Worm (Caenorhabditis elegans): ENCODE data around the gene Y38H6C.15.
A peak's percentile ranks its signal among the peaks of the same experiment; 100 is the strongest.

The Y38H6C.15 gene

DNA sequence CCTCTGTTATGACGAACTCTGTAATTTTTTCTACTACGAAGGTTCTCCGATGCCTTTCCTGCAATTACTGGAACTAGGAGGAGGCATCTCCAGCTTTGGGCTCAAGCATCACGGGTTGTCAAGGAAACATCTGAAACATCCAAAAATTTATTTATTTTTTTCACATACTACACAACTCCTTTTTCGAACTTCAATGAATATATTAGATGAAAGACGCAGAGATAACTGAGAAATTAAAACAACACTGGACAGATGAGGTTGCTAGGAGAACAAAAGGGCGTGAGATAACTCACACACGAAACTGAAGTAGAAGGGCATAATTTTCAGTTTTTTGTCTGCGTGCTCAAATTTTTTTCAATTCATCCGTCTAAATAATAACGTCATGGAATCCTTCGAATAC is 8.6 kb downstream of the Y38H6C.15 start, which contains the start of gene Y38H6C.13:
Gene Y38H6C.13, plus strand, starts transcription at position 301 of the 400 bp plus-strand sequence.
- TF ChIP-seq ama-1 (optimal IDR thresholded peaks at IDR 0.05) (no peak), ama-1 (GFP tag; optimal IDR thresholded peaks at IDR 0.05) (no peak), hmg-20 (GFP tag; IDR thresholded peaks at IDR 0.05) (no peak), F57C9.4 (tag; optimal IDR thresholded peaks at IDR 0.05) (no peak), tbp1 (GFP tag; optimal IDR thresholded peaks at IDR 0.05) (no peak), snpc-3.4 (tag; optimal IDR thresholded peaks at IDR 0.05) (no peak), somi-1 (GFP tag; optimal IDR thresholded peaks at IDR 0.05) (no peak)

ce11 chrV:20525816-20526459 is 10.2 kb downstream of the Y38H6C.15 start, which contains the start of the genes srh-166 and Y38H6C.24:
Gene srh-166, minus strand, starts transcription at chrV:20525866.
Gene Y38H6C.24, plus strand, starts transcription at chrV:20526435.
- TF ChIP-seq cebp-1 (GFP tag; IDR thresholded peaks at IDR 0.05) (peak; percentile 36; the same call in 1 of the 2 replicates), cebp-1 (tag; optimal IDR thresholded peaks at IDR 0.05) (peak; percentile 70), hsf-1 (GFP tag; IDR thresholded peaks at IDR 0.05) (no peak), F10E7.11 (tag; optimal IDR thresholded peaks at IDR 0.05) (no peak)

ce11 chrV:20522219-20522618 is 13.9 kb downstream of the Y38H6C.15 start, which contains the start of the genes Y38H6C.9 and fbxa-150:
Gene Y38H6C.9, minus strand, starts transcription at chrV:20522270.
Gene fbxa-150, plus strand, starts transcription at chrV:20522598.
- TF ChIP-seq ztf-28 (GFP tag; IDR thresholded peaks at IDR 0.05) (no peak), rpc-1 (optimal IDR thresholded peaks at IDR 0.05) (no peak), rpc-1 (tag; optimal IDR thresholded peaks at IDR 0.05) (no peak), madf-8 (GFP tag; conservative IDR thresholded peaks at IDR 0.05) (no peak), ceh-79 (tag; optimal IDR thresholded peaks at IDR 0.05) (no peak), him-1 (tag; optimal IDR thresholded peaks at IDR 0.05) (no peak), ceh-58 (GFP tag; IDR thresholded peaks at IDR 0.05) (no peak), ztf-3 (GFP tag; optimal IDR thresholded peaks at IDR 0.05) (no peak), let-607 (tag; optimal IDR thresholded peaks at IDR 0.05) (no peak), cebp-1 (GFP tag; IDR thresholded peaks at IDR 0.05) (peak; percentile 92), cebp-1 (tag; optimal IDR thresholded peaks at IDR 0.05) (peak; percentile 99), efl-1 (GFP tag; optimal IDR thresholded peaks at IDR 0.05) (no peak), ztf-18 (tag; optimal IDR thresholded peaks at IDR 0.05) (no peak), hmg-1.2 (GFP tag; IDR thresholded peaks at IDR 0.05) (peak; percentile 77; the same call in 1 of the 2 replicates), Y95B8A.8 (GFP tag; IDR thresholded peaks at IDR 0.05) (no peak)

- TF ChIP-seq unc-130 (GFP tag; optimal IDR thresholded peaks at IDR 0.05): no peak
- TF ChIP-seq attf-3 (GFP tag; conservative IDR thresholded peaks at IDR 0.05): no peak
- TF ChIP-seq akir-1 (GFP tag; optimal IDR thresholded peaks at IDR 0.05): no peak
- TF ChIP-seq F23B12.7 (tag; optimal IDR thresholded peaks at IDR 0.05; ENCODE audit: insufficient read depth): no peak
- no peak for TF ChIP-seq let-526 (GFP tag; IDR thresholded peaks at IDR 0.05)
- no peak for TF ChIP-seq tbp1 (GFP tag; optimal IDR thresholded peaks at IDR 0.05)
- TF ChIP-seq F57C9.4 (tag; optimal IDR thresholded peaks at IDR 0.05): no peak
- TF ChIP-seq C06A6.2 (GFP tag; conservative IDR thresholded peaks at IDR 0.05): no peak
- TF ChIP-seq ztf-18 (tag; optimal IDR thresholded peaks at IDR 0.05): no peak
- TF ChIP-seq ztf-25 (GFP tag; IDR thresholded peaks at IDR 0.05): no peak
- no peak for TF ChIP-seq lin-26 (GFP tag; IDR thresholded peaks at IDR 0.05)
- TF ChIP-seq hmg-1.2 (GFP tag; IDR thresholded peaks at IDR 0.05): no peak
- TF ChIP-seq Y95B8A.8 (GFP tag; IDR thresholded peaks at IDR 0.05): no peak
- no peak for TF ChIP-seq F55B11.4 (tag; optimal IDR thresholded peaks at IDR 0.05; ENCODE audit: borderline replicate concordance, insufficient read depth)
- no peak for TF ChIP-seq ekl-4 (GFP tag; IDR thresholded peaks at IDR 0.05)
- TF ChIP-seq Y53F4B.3 (GFP tag; IDR thresholded peaks at IDR 0.05): no peak
- TF ChIP-seq unc-62 (GFP tag; optimal IDR thresholded peaks at IDR 0.05): no peak
- no peak for TF ChIP-seq gei-17 (GFP tag; optimal IDR thresholded peaks at IDR 0.05)
- no peak for TF ChIP-seq sptf-2 (GFP tag; optimal IDR thresholded peaks at IDR 0.05)
- no peak for TF ChIP-seq bed-1 (GFP tag; IDR thresholded peaks at IDR 0.05)
These were observed 17.2 kb downstream of the Y38H6C.15 start, which contains the start of gene Y38H6C.25 for ce11 chrV:20518927-20519326. Gene Y38H6C.25, plus strand, starts transcription at chrV:20519227.
